Worm (Caenorhabditis elegans) whole organism, mixed stage, embryonic: Measurements from ENCODE around the gene T24D5.2.

Experiments
- blmp-1 ChIP-seq: fragments of 150-350 bp; optimal IDR thresholded peaks from 2 replicates; lab custom pipeline; 2014; ENCODE audit warnings: missing biosample characterization, missing genetic modification characterization
- lsy-2 ChIP-seq: fragments of 150-350 bp; optimal IDR thresholded peaks from 2 replicates; lab custom pipeline; 2014; ENCODE audit warnings: missing biosample characterization, missing genetic modification characterization
- mls-2 ChIP-seq: sonication (generic microtip); optimal IDR thresholded peaks from 2 replicates; lab custom pipeline; 2016; ENCODE audit warnings: mild to moderate bottlenecking, missing genetic modification characterization, moderate library complexity, missing compliant biosample characterization
- nhr-12 ChIP-seq: fragments of 150-350 bp; optimal IDR thresholded peaks from 2 replicates; lab custom pipeline; 2014; ENCODE audit warnings: missing biosample characterization, missing genetic modification characterization
- nhr-76 ChIP-seq: sonication (generic microtip); optimal IDR thresholded peaks from 2 replicates; lab custom pipeline; 2017; ENCODE audit warnings: missing biosample characterization, missing genetic modification characterization
- unc-39 ChIP-seq: fragments of 150-350 bp; optimal IDR thresholded peaks from 2 replicates; lab custom pipeline; 2014; ENCODE audit warnings: missing biosample characterization, missing genetic modification characterization
- ztf-11 ChIP-seq: fragments of 150-350 bp; optimal IDR thresholded peaks from 2 replicates; lab custom pipeline; 2014; ENCODE audit warnings: missing biosample characterization, missing genetic modification characterization

DNA sequence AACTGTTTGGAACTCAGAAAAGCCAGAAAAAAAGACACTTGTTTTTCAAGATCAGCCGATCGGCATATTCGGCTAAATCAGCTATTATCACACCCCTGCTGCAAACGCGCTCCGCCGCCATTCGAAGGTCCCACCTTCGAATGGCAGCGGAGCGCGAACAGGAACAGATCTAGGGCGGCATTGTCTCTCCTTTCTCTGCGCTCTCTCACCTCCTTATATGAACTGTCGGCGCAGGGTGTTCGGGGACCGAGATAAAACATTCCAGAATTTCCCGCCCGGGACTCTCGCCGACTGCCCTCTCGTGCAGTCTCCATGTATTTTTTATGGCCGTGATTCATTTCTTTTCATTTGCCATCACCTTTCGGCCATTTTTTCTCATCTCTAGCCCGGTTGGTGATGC is 32.2 kb upstream of the T24D5.2 start:
- no peak for TF ChIP-seq lsy-2 (tag; lab: Kevin White, UChicago)
- TF ChIP-seq nhr-76 (tag; lab: Kevin White, UChicago), result no peak
- TF ChIP-seq nhr-12 (tag; lab: Kevin White, UChicago), result no peak
- no peak for TF ChIP-seq mls-2
- TF ChIP-seq blmp-1 (tag; lab: Kevin White, UChicago), result no peak
- TF ChIP-seq unc-39 (tag; lab: Kevin White, UChicago), result no peak
- TF ChIP-seq ztf-11 (tag; lab: Kevin White, UChicago), result no peak
